Worm (Caenorhabditis elegans) whole organism, young adult: Measurements from ENCODE around the gene nol-56.
A peak's percentile ranks its signal among the peaks of the same experiment; 100 is the strongest.

Source experiments
- B0035.1 ChIP-seq: sonication (generic microtip); optimal IDR thresholded peaks from 2 replicates; lab custom pipeline; 2016; ENCODE audit warnings: missing genetic modification characterization, mild to moderate bottlenecking, missing compliant biosample characterization, missing genotype, missing genetic modification reagents
- B0261.1 ChIP-seq: sonication (generic microtip); optimal IDR thresholded peaks from 2 replicates; lab custom pipeline; 2016; ENCODE audit warnings: mild to moderate bottlenecking, missing genetic modification characterization, moderate library complexity, missing compliant biosample characterization
- B0336.3 ChIP-seq: fragments of 200-800 bp; sonication (Bioruptor generic); IDR thresholded peaks from 2 replicates; pipeline ENCODE4 v1.3.6; 2022; ENCODE audit warnings: missing genetic modification characterization, missing compliant biosample characterization
- C06A6.2 ChIP-seq: fragments of 200-800 bp; sonication (Bioruptor generic); conservative IDR thresholded peaks from 2 replicates; pipeline ENCODE4 v1.3.6; 2022; ENCODE audit warnings: missing genetic modification characterization, missing compliant biosample characterization
- F10E7.11 ChIP-seq: sonication (generic microtip); optimal IDR thresholded peaks from 2 replicates; lab custom pipeline; 2017; ENCODE audit warnings: mild to moderate bottlenecking, missing genetic modification characterization, moderate library complexity, missing compliant biosample characterization
- F23B12.7 ChIP-seq: sonication (generic microtip); optimal IDR thresholded peaks from 2 replicates; lab custom pipeline; 2017; ENCODE audit warnings: missing genetic modification characterization, mild to moderate bottlenecking, missing compliant biosample characterization, antibody characterized with exemption, moderate library complexity; ENCODE audit not compliant: insufficient read depth
- F39B2.1 ChIP-seq: fragments of 200-800 bp; sonication (Bioruptor generic); IDR thresholded peaks from 2 replicates; pipeline ENCODE4 v1.3.6; 2022; ENCODE audit warnings: missing genetic modification reagents, missing genetic modification characterization, missing compliant biosample characterization
- F52B5.7 ChIP-seq: sonication (generic microtip); optimal IDR thresholded peaks from 2 replicates; lab custom pipeline; 2016; ENCODE audit warnings: mild to moderate bottlenecking, missing genetic modification characterization, missing compliant biosample characterization
- F55B11.4 ChIP-seq: sonication (generic microtip); optimal IDR thresholded peaks from 2 replicates; lab custom pipeline; 2016; ENCODE audit warnings: missing compliant biosample characterization, missing genetic modification characterization, borderline replicate concordance; ENCODE audit not compliant: insufficient read depth
- F57A8.1 ChIP-seq: fragments of 200-800 bp; sonication (Bioruptor generic); optimal IDR thresholded peaks from 2 replicates; lab custom pipeline; 2018; ENCODE audit warnings: mild to moderate bottlenecking, missing genetic modification characterization, moderate library complexity, missing compliant biosample characterization
- F57C9.4 ChIP-seq: sonication (generic microtip); optimal IDR thresholded peaks from 2 replicates; lab custom pipeline; 2017; ENCODE audit warnings: mild to moderate bottlenecking, missing genetic modification characterization, missing compliant biosample characterization
- Y56A3A.18 ChIP-seq: fragments of 200-800 bp; sonication (Bioruptor generic); IDR thresholded peaks from 2 replicates; pipeline ENCODE4 v1.3.6; 2022; ENCODE audit warnings: missing genetic modification reagents, missing genetic modification characterization, missing compliant biosample characterization
- akir-1 ChIP-seq: fragments of 200-800 bp; sonication (Bioruptor generic); optimal IDR thresholded peaks from 2 replicates; lab custom pipeline; 2018; ENCODE audit warnings: mild to moderate bottlenecking, missing genetic modification characterization, moderate library complexity, missing compliant biosample characterization
- ama-1 ChIP-seq, 3 experiments: fragments of 150-350 bp in 1 of 3; sonication (generic microtip) in 2 of 3; optimal IDR thresholded peaks; 2 replicates each; lab custom pipeline; 2014 to 2018; ENCODE audit warnings: missing biosample characterization in 2 of 3, missing genetic modification characterization in 2 of 3, missing genetic modification reagents in 2 of 3
- aptf-3 ChIP-seq: fragments of 200-800 bp; sonication (Bioruptor generic); IDR thresholded peaks from 2 replicates; pipeline ENCODE4 v1.3.6; 2022; ENCODE audit warnings: missing genetic modification characterization, missing compliant biosample characterization
- athp-1 ChIP-seq: sonication (generic microtip); optimal IDR thresholded peaks from 2 replicates; lab custom pipeline; 2017; ENCODE audit warnings: mild to moderate bottlenecking, missing genetic modification characterization, missing compliant biosample characterization
- attf-5 ChIP-seq: fragments of 200-800 bp; sonication (Bioruptor generic); optimal IDR thresholded peaks from 2 replicates; lab custom pipeline; 2018; ENCODE audit warnings: mild to moderate bottlenecking, missing genetic modification characterization, missing compliant biosample characterization
- cebp-2 ChIP-seq: fragments of 200-800 bp; sonication (Bioruptor generic); IDR thresholded peaks from 2 replicates; pipeline ENCODE4 v1.3.6; 2022; ENCODE audit warnings: missing genetic modification characterization, missing compliant biosample characterization
- ceh-100 ChIP-seq: fragments of 200-800 bp; sonication (Bioruptor generic); IDR thresholded peaks from 2 replicates; pipeline ENCODE4 v1.3.6; 2022; ENCODE audit warnings: missing genetic modification reagents, missing genetic modification characterization, missing compliant biosample characterization
- ceh-58 ChIP-seq: fragments of 200-800 bp; sonication (Bioruptor generic); IDR thresholded peaks from 2 replicates; pipeline ENCODE4 v1.3.6; 2022; ENCODE audit warnings: missing genetic modification characterization, missing compliant biosample characterization
- ceh-91 ChIP-seq: fragments of 200-800 bp; sonication (Bioruptor generic); IDR thresholded peaks from 2 replicates; pipeline ENCODE4 v1.3.6; 2022; ENCODE audit warnings: missing genetic modification reagents, missing genetic modification characterization, missing compliant biosample characterization
- chd-7 ChIP-seq: sonication (generic microtip); optimal IDR thresholded peaks from 2 replicates; lab custom pipeline; 2016; ENCODE audit warnings: mild to moderate bottlenecking, missing genetic modification characterization, moderate library complexity, missing compliant biosample characterization
- egl-44 ChIP-seq: fragments of 200-800 bp; sonication (Bioruptor generic); IDR thresholded peaks from 2 replicates; pipeline ENCODE4 v1.3.6; 2022; ENCODE audit warnings: missing genetic modification reagents, missing genetic modification characterization, missing compliant biosample characterization
- ekl-4 ChIP-seq: fragments of 200-800 bp; sonication (Bioruptor generic); IDR thresholded peaks from 2 replicates; pipeline ENCODE4 v1.3.6; 2022; ENCODE audit warnings: missing genetic modification reagents, missing genetic modification characterization, missing compliant biosample characterization
- ets-4 ChIP-seq: fragments of 200-800 bp; sonication (Bioruptor generic); optimal IDR thresholded peaks from 2 replicates; lab custom pipeline; 2018; ENCODE audit warnings: mild to moderate bottlenecking, missing genetic modification characterization, missing compliant biosample characterization
- hlh-12 ChIP-seq: sonication (generic microtip); optimal IDR thresholded peaks from 2 replicates; lab custom pipeline; 2016; ENCODE audit warnings: missing genetic modification characterization, missing compliant biosample characterization
- hlh-26 ChIP-seq: fragments of 200-800 bp; sonication (Bioruptor generic); conservative IDR thresholded peaks from 2 replicates; pipeline ENCODE4 v1.3.6; 2022; ENCODE audit warnings: missing genetic modification reagents, missing genetic modification characterization, missing compliant biosample characterization
- hmg-1.2 ChIP-seq: fragments of 200-800 bp; sonication (Bioruptor generic); IDR thresholded peaks from 2 replicates; pipeline ENCODE4 v1.3.6; 2022; ENCODE audit warnings: missing genetic modification reagents, missing genetic modification characterization, missing compliant biosample characterization
- hsf-1 ChIP-seq: fragments of 200-800 bp; sonication (Bioruptor generic); IDR thresholded peaks from 2 replicates; pipeline ENCODE4 v1.3.6; 2022; ENCODE audit warnings: missing genetic modification reagents, missing genetic modification characterization, missing compliant biosample characterization
- lag-1 ChIP-seq: fragments of 200-800 bp; sonication (Bioruptor generic); IDR thresholded peaks from 2 replicates; pipeline ENCODE4 v1.3.6; 2022; ENCODE audit warnings: missing genetic modification reagents, missing genetic modification characterization, missing compliant biosample characterization
- let-526 ChIP-seq: fragments of 200-800 bp; sonication (Bioruptor generic); IDR thresholded peaks from 2 replicates; pipeline ENCODE4 v1.3.6; 2022; ENCODE audit warnings: missing genetic modification reagents, missing genetic modification characterization, missing compliant biosample characterization
- lin-40 ChIP-seq: sonication (generic microtip); optimal IDR thresholded peaks from 2 replicates; lab custom pipeline; 2016; ENCODE audit warnings: missing genetic modification characterization, mild to moderate bottlenecking, missing compliant biosample characterization, missing genotype, missing genetic modification reagents
- lir-1 ChIP-seq: fragments of 200-800 bp; sonication (Bioruptor generic); conservative IDR thresholded peaks from 2 replicates; pipeline ENCODE4 v1.3.6; 2022; ENCODE audit warnings: missing genetic modification reagents, missing genetic modification characterization, missing compliant biosample characterization
- lsl-1 ChIP-seq: fragments of 200-800 bp; sonication (Bioruptor generic); optimal IDR thresholded peaks from 2 replicates; lab custom pipeline; 2018; ENCODE audit warnings: mild to moderate bottlenecking, missing genetic modification characterization, moderate library complexity, missing compliant biosample characterization
- madf-3 ChIP-seq: fragments of 200-800 bp; sonication (Bioruptor generic); IDR thresholded peaks from 2 replicates; pipeline ENCODE4 v1.3.6; 2022; ENCODE audit warnings: missing genetic modification reagents, missing genetic modification characterization, missing compliant biosample characterization
- madf-6 ChIP-seq: fragments of 200-800 bp; sonication (Bioruptor generic); IDR thresholded peaks from 2 replicates; pipeline ENCODE4 v1.3.6; 2022; ENCODE audit warnings: missing genetic modification reagents, missing genetic modification characterization, missing compliant biosample characterization
- madf-8 ChIP-seq: fragments of 200-800 bp; sonication (Bioruptor generic); conservative IDR thresholded peaks from 2 replicates; pipeline ENCODE4 v1.3.6; 2022; ENCODE audit warnings: missing genetic modification reagents, missing genetic modification characterization, missing compliant biosample characterization
- mcd-1 ChIP-seq: fragments of 200-800 bp; sonication (Bioruptor generic); IDR thresholded peaks from 2 replicates; pipeline ENCODE4 v1.3.6; 2022; ENCODE audit warnings: missing genetic modification reagents, missing genetic modification characterization, missing compliant biosample characterization
- mel-28 ChIP-seq: sonication (generic microtip); optimal IDR thresholded peaks from 2 replicates; lab custom pipeline; 2016; ENCODE audit warnings: borderline replicate concordance, mild to moderate bottlenecking, missing genetic modification characterization, missing compliant biosample characterization
- mes-4 ChIP-seq: sonication (generic microtip); optimal IDR thresholded peaks from 2 replicates; lab custom pipeline; 2016; ENCODE audit warnings: missing genotype, missing genetic modification characterization, missing compliant biosample characterization
- repo-1 ChIP-seq: sonication (generic microtip); optimal IDR thresholded peaks from 2 replicates; lab custom pipeline; 2017; ENCODE audit warnings: mild to moderate bottlenecking, missing genetic modification characterization, missing compliant biosample characterization
- rpc-1 ChIP-seq, 2 experiments: fragments of 150-350 bp in 1 of 2; sonication (generic microtip) in 1 of 2; optimal IDR thresholded peaks; 2 replicates each; lab custom pipeline; 2014 to 2018; ENCODE audit warnings: missing biosample characterization in 1 of 2, missing genetic modification characterization in 1 of 2, missing genetic modification reagents in 1 of 2, missing genotype in 1 of 2
- sdz-38 ChIP-seq: sonication (generic microtip); optimal IDR thresholded peaks from 2 replicates; lab custom pipeline; 2016; ENCODE audit warnings: missing genotype, missing genetic modification characterization, missing compliant biosample characterization
- zfh-2 ChIP-seq: fragments of 200-800 bp; sonication (Bioruptor generic); conservative IDR thresholded peaks from 2 replicates; pipeline ENCODE4 v1.3.6; 2022; ENCODE audit warnings: missing genetic modification reagents, missing genetic modification characterization, missing compliant biosample characterization
- ztf-25 ChIP-seq: fragments of 200-800 bp; sonication (Bioruptor generic); IDR thresholded peaks from 2 replicates; pipeline ENCODE4 v1.3.6; 2022; ENCODE audit warnings: missing genetic modification reagents, missing genetic modification characterization, missing compliant biosample characterization
- ztf-26 ChIP-seq: sonication (generic microtip); optimal IDR thresholded peaks from 2 replicates; lab custom pipeline; 2017; ENCODE audit warnings: missing genetic modification characterization, missing compliant biosample characterization
- ztf-28 ChIP-seq: fragments of 200-800 bp; sonication (Bioruptor generic); IDR thresholded peaks from 2 replicates; pipeline ENCODE4 v1.3.6; 2022; ENCODE audit warnings: missing genetic modification reagents, missing genetic modification characterization, missing compliant biosample characterization
- ztf-3 ChIP-seq: fragments of 200-800 bp; sonication (Bioruptor generic); optimal IDR thresholded peaks from 2 replicates; lab custom pipeline; 2018; ENCODE audit warnings: mild to moderate bottlenecking, missing genetic modification characterization, missing compliant biosample characterization

Gene nol-56

ce11 chrV:10320101-10320761 lies 32.5 kb downstream of the nol-56 start, which contains the start of the genes gna-1 and B0024.13:
Gene gna-1, minus strand, starts transcription at chrV:10320151.
Gene B0024.13, plus strand, starts transcription at chrV:10320711.
- TF ChIP-seq F23B12.7 (tag; lab: Kevin White, UChicago) (no peak), B0336.3 (no peak), mel-28 (tag; lab: Kevin White, UChicago) (no peak), ets-4 (GFP tag; lab: Kevin White, UChicago) (no peak), F57A8.1 (GFP tag; lab: Kevin White, UChicago) (no peak), chd-7 (tag; lab: Kevin White, UChicago) (no peak), sdz-38 (tag; lab: Kevin White, UChicago) (no peak), zfh-2 (no peak), lir-1 (GFP tag; lab: Robert Waterston, UW) (peak; percentile 56; the same call in 1 of the 2 replicates), ceh-100 (GFP tag; lab: Robert Waterston, UW) (no peak), F39B2.1 (GFP tag; lab: Robert Waterston, UW) (no peak), ceh-91 (GFP tag; lab: Robert Waterston, UW) (peak; percentile 51; the same call in 1 of the 2 replicates), egl-44 (no peak), mes-4 (no peak), hlh-26 (GFP tag; lab: Robert Waterston, UW) (no peak), rpc-1 (optimal IDR thresholded peaks at IDR 0.05; lab: Kevin White, UChicago) (no peak), rpc-1 (tag; optimal IDR thresholded peaks at IDR 0.05; lab: Kevin White, UChicago) (no peak), F57C9.4 (tag; lab: Kevin White, UChicago) (no peak), F52B5.7 (no peak), Y56A3A.18 (no peak), ama-1 (optimal IDR thresholded peaks at IDR 0.05; lab: Kevin White, UChicago) (no peak), ama-1 (GFP tag; optimal IDR thresholded peaks at IDR 0.05; lab: Kevin White, UChicago) (no peak), cebp-2 (GFP tag; lab: Robert Waterston, UW) (no peak), lsl-1 (GFP tag; lab: Kevin White, UChicago) (peak; percentile 24), ztf-3 (GFP tag; lab: Kevin White, UChicago) (no peak), attf-5 (GFP tag; lab: Kevin White, UChicago) (peak; percentile 58), B0035.1 (no peak), athp-1 (tag; lab: Kevin White, UChicago) (no peak), hmg-1.2 (GFP tag; lab: Robert Waterston, UW) (0 out of 2 replicates have a peak, but pooled peaks have one; percentile 9), mcd-1 (GFP tag; lab: Robert Waterston, UW) (peak; percentile 47), madf-3 (no peak), lag-1 (GFP tag; lab: Robert Waterston, UW) (no peak), hsf-1 (GFP tag; lab: Robert Waterston, UW) (no peak), ceh-58 (GFP tag; lab: Robert Waterston, UW) (no peak), F55B11.4 (tag; lab: Kevin White, UChicago) (no peak), repo-1 (tag; lab: Kevin White, UChicago) (no peak), B0261.1 (tag; lab: Kevin White, UChicago) (no peak), ztf-26 (tag; lab: Kevin White, UChicago) (no peak), aptf-3 (GFP tag; lab: Robert Waterston, UW) (no peak), F10E7.11 (tag; lab: Kevin White, UChicago) (no peak), hlh-12 (tag; lab: Kevin White, UChicago) (no peak), lin-40 (tag; lab: Kevin White, UChicago) (no peak), ztf-28 (no peak), madf-6 (peak; percentile 58), madf-8 (GFP tag; lab: Robert Waterston, UW) (peak; percentile 24; the same call in 1 of the 2 replicates), akir-1 (no peak), ztf-25 (GFP tag; lab: Robert Waterston, UW) (no peak), C06A6.2 (no peak), ekl-4 (GFP tag; lab: Robert Waterston, UW) (no peak), let-526 (GFP tag; lab: Robert Waterston, UW) (no peak)
